Worm (Caenorhabditis elegans) whole organism, L3 larva: ENCODE data around the gene R07C3.13.
"Not testable (repeated sequence)": the region's sequence is repeated elsewhere in the genome, so short reads cannot be mapped to it uniquely, and the experiment has no call there.

ENCODE experiments used
- lin-39 ChIP-seq: fragments of 150-350 bp; optimal IDR thresholded peaks from 2 replicates; lab custom pipeline; 2018; ENCODE audit warnings: missing biosample characterization, missing genetic modification reagents, missing genetic modification characterization
- nhr-12 ChIP-seq: fragments of 150-350 bp; optimal IDR thresholded peaks from 2 replicates; lab custom pipeline; 2014; ENCODE audit warnings: missing biosample characterization, missing genetic modification characterization
- nhr-25 ChIP-seq: sonication (generic microtip); optimal IDR thresholded peaks from 2 replicates; lab custom pipeline; 2017; ENCODE audit warnings: missing biosample characterization, missing genetic modification characterization

DNA sequence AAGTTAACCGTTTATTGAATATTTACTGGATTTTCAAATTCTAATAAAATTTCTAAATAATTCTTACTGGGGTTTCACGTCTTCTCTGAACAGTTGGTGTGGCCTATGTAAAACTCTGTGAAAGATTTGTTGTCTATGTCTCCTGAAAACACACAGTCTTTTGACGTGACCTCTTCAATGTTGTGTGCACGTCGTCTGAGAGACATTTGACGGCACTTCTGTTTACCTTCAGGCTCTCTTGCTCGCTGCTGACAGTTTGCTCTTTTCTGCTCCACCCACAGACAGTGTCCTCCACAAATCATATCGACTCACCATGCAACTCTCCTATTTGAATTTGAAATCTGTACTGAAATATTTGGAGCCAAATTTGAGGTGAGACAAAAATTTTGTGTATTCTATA, 3.6 kb upstream of the R07C3.13 start, which contains the start of gene fbxc-34:
- TF ChIP-seq nhr-25, lin-39, nhr-12 (tag; lab: Kevin White, UChicago): not testable (repeated sequence)
